Worm (Caenorhabditis elegans): ENCODE measurements around the gene C35D6.3.

Gene C35D6.3

DNA sequence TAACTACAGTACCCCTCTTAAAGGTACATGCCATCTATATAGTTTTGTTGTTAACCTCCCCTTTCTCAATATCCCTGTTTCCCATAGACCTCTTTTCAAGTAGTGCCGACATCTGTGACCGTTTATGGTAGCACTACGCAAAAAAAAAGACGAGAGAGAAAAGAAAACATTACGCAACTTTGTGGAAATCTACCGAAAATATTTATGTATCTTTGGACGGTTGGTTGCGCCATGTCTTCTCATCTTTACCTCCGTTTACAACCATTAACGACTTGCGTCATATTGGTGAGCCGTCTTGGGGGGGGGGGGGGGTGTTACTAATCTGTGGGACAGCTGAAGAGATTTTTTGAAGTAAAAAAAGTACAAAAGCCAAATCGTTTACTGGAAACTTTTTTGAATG is 44.9 kb downstream of the C35D6.3 start:
- TF ChIP-seq sptf-1 (tag; optimal IDR thresholded peaks at IDR 0.05) (no peak), lin-32 (GFP tag; optimal IDR thresholded peaks at IDR 0.05) (no peak), nhr-2 (tag; optimal IDR thresholded peaks at IDR 0.05) (peak; percentile 89), ztf-11 (tag; optimal IDR thresholded peaks at IDR 0.05) (no peak), nhr-237 (tag; optimal IDR thresholded peaks at IDR 0.05) (no peak), nhr-76 (tag; optimal IDR thresholded peaks at IDR 0.05) (no peak), unc-120 (tag; optimal IDR thresholded peaks at IDR 0.05; ENCODE audit: poor library complexity, severe bottlenecking) (no peak), hlh-1 (tag; optimal IDR thresholded peaks at IDR 0.05) (no peak), nhr-12 (tag; optimal IDR thresholded peaks at IDR 0.05) (no peak), mab-5 (tag; optimal IDR thresholded peaks at IDR 0.05) (no peak), pha-4 (tag; optimal IDR thresholded peaks at IDR 0.05) (no peak), snpc-4 (tag; optimal IDR thresholded peaks at IDR 0.05) (no peak), ham-2 (GFP tag; optimal IDR thresholded peaks at IDR 0.05) (no peak), ceh-43 (GFP tag; optimal IDR thresholded peaks at IDR 0.05) (no peak), blmp-1 (tag; optimal IDR thresholded peaks at IDR 0.05) (no peak), lsy-2 (tag; optimal IDR thresholded peaks at IDR 0.05) (no peak), zip-8 (tag; optimal IDR thresholded peaks at IDR 0.05) (peak; percentile 91)

DNA sequence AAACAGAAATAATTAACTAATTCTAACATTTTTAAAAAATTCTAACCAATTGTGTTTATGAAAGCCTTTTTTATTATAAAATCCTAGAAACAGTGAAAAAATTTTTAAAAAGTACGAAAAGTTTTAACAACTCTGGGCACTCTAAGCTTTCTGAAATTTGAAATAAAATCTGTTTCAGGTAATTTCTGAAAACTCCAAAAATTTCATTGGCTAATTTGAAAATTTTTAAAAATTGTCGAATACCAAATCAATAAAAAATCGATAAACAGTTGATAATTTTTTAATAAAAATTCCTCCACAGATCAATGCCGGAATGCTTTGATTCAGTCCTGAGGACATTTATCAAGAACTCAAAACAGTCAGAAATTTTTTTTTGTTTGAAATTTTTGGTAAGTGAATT is 47.1 kb downstream of the C35D6.3 start, which contains the start of gene Y65A5A.24:
TSS of gene Y65A5A.24 (plus strand) at position 301 of the 400 bp plus-strand sequence.
- TF ChIP-seq sptf-1 (tag; optimal IDR thresholded peaks at IDR 0.05) (no peak), unc-39 (tag; optimal IDR thresholded peaks at IDR 0.05) (no peak), pha-4 (tag; optimal IDR thresholded peaks at IDR 0.05) (no peak), elt-3 (tag; optimal IDR thresholded peaks at IDR 0.05) (no peak), ztf-11 (tag; optimal IDR thresholded peaks at IDR 0.05) (no peak), cnd-1 (tag; optimal IDR thresholded peaks at IDR 0.05) (no peak), unc-62 (GFP tag; optimal IDR thresholded peaks at IDR 0.05) (no peak), bed-3 (GFP tag; optimal IDR thresholded peaks at IDR 0.05) (no peak), flh-1 (GFP tag; optimal IDR thresholded peaks at IDR 0.05) (no peak), nhr-237 (tag; optimal IDR thresholded peaks at IDR 0.05) (no peak), snpc-4 (tag; optimal IDR thresholded peaks at IDR 0.05) (no peak), drap-1 (GFP tag; optimal IDR thresholded peaks at IDR 0.05) (no peak), unc-120 (tag; optimal IDR thresholded peaks at IDR 0.05; ENCODE audit: poor library complexity, severe bottlenecking) (no peak), mab-5 (tag; optimal IDR thresholded peaks at IDR 0.05) (no peak), hlh-1 (tag; optimal IDR thresholded peaks at IDR 0.05) (no peak), ceh-83 (GFP tag; optimal IDR thresholded peaks at IDR 0.05) (no peak), lin-13 (tag; optimal IDR thresholded peaks at IDR 0.05) (no peak), mls-2 (tag; optimal IDR thresholded peaks at IDR 0.05) (no peak)

DNA sequence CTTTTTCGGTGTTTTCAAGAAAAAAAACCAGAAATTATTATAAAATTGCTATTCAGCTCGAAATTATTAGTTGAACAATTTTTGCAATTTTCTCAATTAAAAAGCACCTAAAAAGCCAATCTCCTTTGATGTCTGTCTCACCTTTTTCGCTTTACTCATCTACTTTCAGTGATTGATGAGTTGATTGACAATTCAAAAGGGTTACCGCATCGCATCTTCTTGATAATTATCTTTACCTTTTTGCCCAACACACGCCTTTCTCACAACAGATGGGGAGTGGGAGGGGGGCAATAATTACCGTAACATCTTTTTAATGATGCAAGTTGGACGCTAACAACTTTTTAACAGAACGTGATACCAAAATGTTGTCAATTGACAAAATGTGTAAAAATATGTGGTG is 50.0 kb downstream of the C35D6.3 start:
- TF ChIP-seq lsy-2 (tag; optimal IDR thresholded peaks at IDR 0.05) (no peak), nhr-28 (tag; optimal IDR thresholded peaks at IDR 0.05) (no peak), unc-62 (GFP tag; optimal IDR thresholded peaks at IDR 0.05) (peak; percentile 56), lin-32 (GFP tag; optimal IDR thresholded peaks at IDR 0.05) (no peak), M03D4.4 (tag; optimal IDR thresholded peaks at IDR 0.05) (no peak), ceh-43 (GFP tag; optimal IDR thresholded peaks at IDR 0.05) (peak; percentile 50), ztf-11 (tag; optimal IDR thresholded peaks at IDR 0.05) (no peak), unc-39 (tag; optimal IDR thresholded peaks at IDR 0.05) (no peak), pha-4 (tag; optimal IDR thresholded peaks at IDR 0.05) (no peak)

All from whole organism, mixed stage, embryonic.